Fruit fly (Drosophila melanogaster) Kc167 (cell line): ENCODE results near the gene CG9586.

Experiments used
- Myc ChIP-seq: fragments of >200 bp; optimal IDR thresholded peaks from 2 replicates; lab custom pipeline; 2017; ENCODE audit warnings: missing external identifiers
- h ChIP-seq: fragments of >200 bp; optimal IDR thresholded peaks from 3 replicates; lab custom pipeline; 2018; ENCODE audit warnings: missing external identifiers
- insv ChIP-seq: fragments of >200 bp; optimal IDR thresholded peaks from 3 replicates; lab custom pipeline; 2018; ENCODE audit warnings: missing external identifiers
- psq ChIP-seq: fragments of >200 bp; optimal IDR thresholded peaks from 2 replicates; lab custom pipeline; 2017; ENCODE audit warnings: missing external identifiers
- ttk ChIP-seq: sonication (Bioruptor generic); optimal IDR thresholded peaks from 2 replicates; lab custom pipeline; 2017; ENCODE audit warnings: missing external identifiers

DNA sequence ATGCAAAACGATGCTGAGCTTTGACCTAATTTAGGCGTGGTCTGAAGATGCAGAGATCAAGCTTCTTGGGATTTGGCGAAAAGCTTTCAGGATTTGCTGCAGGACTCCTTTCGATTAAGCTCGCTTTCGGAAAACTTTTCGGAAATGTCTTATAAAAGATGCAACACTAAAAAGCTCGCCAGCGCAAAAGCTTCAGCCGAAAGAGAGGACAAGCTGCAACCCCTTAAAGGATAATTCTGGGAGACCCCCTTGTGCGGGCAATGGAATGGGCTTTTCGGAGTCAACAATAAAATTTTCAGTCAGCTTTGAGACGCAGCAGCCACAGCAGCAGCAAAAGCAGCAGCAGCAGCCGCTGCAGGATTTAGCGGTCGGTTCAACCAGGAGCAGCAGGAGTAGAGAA, 2.4 kb downstream of the CG9586 start, which contains the start of gene CG13108:
- TF ChIP-seq Myc (lab: Kevin White, UChicago) = no peak
- no peak for TF ChIP-seq insv
- TF ChIP-seq h (lab: Kevin White, UChicago) = no peak
- TF ChIP-seq psq = no peak
- TF ChIP-seq ttk (lab: Kevin White, UChicago) = no peak
